Fruit fly (Drosophila melanogaster): Measurements from ENCODE around the gene Trs20.

The Trs20 gene

dm6 chr3L:16100059-16100458 lies 31.4 kb downstream of the Trs20 start, which contains the start of gene IleRS-m:
TSS of gene IleRS-m (plus strand) at chr3L:16100280.
- no peak for TF ChIP-seq CG32264 (GFP tag; optimal IDR thresholded peaks at IDR 0.05)
- no peak for TF ChIP-seq woc (GFP tag; optimal IDR thresholded peaks at IDR 0.05)
- no peak for TF ChIP-seq CG9705 (GFP tag; optimal IDR thresholded peaks at IDR 0.05)
- TF ChIP-seq HLH106 (tag; optimal IDR thresholded peaks at IDR 0.05): no peak
- no peak for TF ChIP-seq brk (GFP tag; optimal IDR thresholded peaks at IDR 0.05)
- peak; percentile 51 for TF ChIP-seq Myc (optimal IDR thresholded peaks at IDR 0.05)

dm6 chr3L:16097393-16097884 lies 34.0 kb downstream of the Trs20 start, which contains the start of the genes CG13074 and ATPsynbetaL:
TSS of gene CG13074 (minus strand) at chr3L:16097493.
TSS of gene ATPsynbetaL (plus strand) at chr3L:16097834.
- no peak for TF ChIP-seq foxo (GFP tag; optimal IDR thresholded peaks at IDR 0.05)
- no peak for TF ChIP-seq Hnf4 (GFP tag; optimal IDR thresholded peaks at IDR 0.05)
- no peak for TF ChIP-seq lola (GFP tag; optimal IDR thresholded peaks at IDR 0.05)
- TF ChIP-seq CG32264 (GFP tag; optimal IDR thresholded peaks at IDR 0.05): no peak
- TF ChIP-seq fru (GFP tag; optimal IDR thresholded peaks at IDR 0.05): no peak
- no peak for TF ChIP-seq brk (GFP tag; optimal IDR thresholded peaks at IDR 0.05)
- no peak for TF ChIP-seq N (GFP tag; optimal IDR thresholded peaks at IDR 0.05)
- TF ChIP-seq dl (GFP tag; optimal IDR thresholded peaks at IDR 0.05; ENCODE audit: insufficient read depth in 1 of 2, partially characterized antibody in 2 of 2): no peak
- TF ChIP-seq jim (GFP tag; optimal IDR thresholded peaks at IDR 0.05): no peak
- TF ChIP-seq CG9705 (GFP tag; optimal IDR thresholded peaks at IDR 0.05): no peak
- TF ChIP-seq CrebA (GFP tag; optimal IDR thresholded peaks at IDR 0.05; ENCODE audit: borderline replicate concordance): no peak
- no peak for TF ChIP-seq Abd-B (GFP tag; optimal IDR thresholded peaks at IDR 0.05)
- TF ChIP-seq Hr83 (GFP tag; optimal IDR thresholded peaks at IDR 0.05; ENCODE audit: poor library complexity, severe bottlenecking): no peak
- TF ChIP-seq sage (GFP tag; optimal IDR thresholded peaks at IDR 0.05): no peak
- no peak for TF ChIP-seq br (GFP tag; optimal IDR thresholded peaks at IDR 0.05)
- no peak for TF ChIP-seq pan (optimal IDR thresholded peaks at IDR 0.05)
- TF ChIP-seq Dfd (GFP tag; optimal IDR thresholded peaks at IDR 0.05): no peak
- no peak for TF ChIP-seq Rel (GFP tag; optimal IDR thresholded peaks at IDR 0.05)
- no peak for TF ChIP-seq Rel (tag; optimal IDR thresholded peaks at IDR 0.05)
- TF ChIP-seq dmrt93B (GFP tag; optimal IDR thresholded peaks at IDR 0.05): no peak

dm6 chr3L:16090330-16090803 lies 41.1 kb downstream of the Trs20 start, which contains the start of the genes CG5235 and ClC-c:
TSS of gene CG5235 (minus strand) at chr3L:16090392.
TSS of gene ClC-c (plus strand) at chr3L:16090454.
- TF ChIP-seq rgr (GFP tag; optimal IDR thresholded peaks at IDR 0.05) (peak; percentile 14), h (GFP tag; optimal IDR thresholded peaks at IDR 0.05) (no peak), ey (GFP tag; optimal IDR thresholded peaks at IDR 0.05) (no peak), pan (optimal IDR thresholded peaks at IDR 0.05) (no peak), Myc (optimal IDR thresholded peaks at IDR 0.05) (no peak), foxo (GFP tag; optimal IDR thresholded peaks at IDR 0.05) (no peak), fru (GFP tag; optimal IDR thresholded peaks at IDR 0.05) (peak; percentile 63), GATAd (GFP tag; optimal IDR thresholded peaks at IDR 0.05) (no peak), Sp1 (GFP tag; optimal IDR thresholded peaks at IDR 0.05) (no peak), Rel (GFP tag; optimal IDR thresholded peaks at IDR 0.05) (no peak), Rel (tag; optimal IDR thresholded peaks at IDR 0.05) (peak; percentile 65), Hr78 (GFP tag; optimal IDR thresholded peaks at IDR 0.05) (no peak)

dm6 chr3L:16087323-16087816 lies 44.1 kb downstream of the Trs20 start, which contains the start of gene Tasp1:
TSS of gene Tasp1 (minus strand) at chr3L:16087525.
- peak; percentile 17 for TF ChIP-seq sv (GFP tag; optimal IDR thresholded peaks at IDR 0.05)
- peak; percentile 1 for TF ChIP-seq HLH106 (tag; optimal IDR thresholded peaks at IDR 0.05)
- no peak for TF ChIP-seq GATAd (GFP tag; optimal IDR thresholded peaks at IDR 0.05)
- TF ChIP-seq foxo (GFP tag; optimal IDR thresholded peaks at IDR 0.05): peak in 1 of 2 experiments; percentile 50
- no peak for TF ChIP-seq Hr83 (GFP tag; optimal IDR thresholded peaks at IDR 0.05; ENCODE audit: poor library complexity, severe bottlenecking)
- no peak for TF ChIP-seq ey (GFP tag; optimal IDR thresholded peaks at IDR 0.05)
- TF ChIP-seq Mio (GFP tag; optimal IDR thresholded peaks at IDR 0.05): no peak
- TF ChIP-seq Hnf4 (GFP tag; optimal IDR thresholded peaks at IDR 0.05): peak; percentile 7

DNA sequence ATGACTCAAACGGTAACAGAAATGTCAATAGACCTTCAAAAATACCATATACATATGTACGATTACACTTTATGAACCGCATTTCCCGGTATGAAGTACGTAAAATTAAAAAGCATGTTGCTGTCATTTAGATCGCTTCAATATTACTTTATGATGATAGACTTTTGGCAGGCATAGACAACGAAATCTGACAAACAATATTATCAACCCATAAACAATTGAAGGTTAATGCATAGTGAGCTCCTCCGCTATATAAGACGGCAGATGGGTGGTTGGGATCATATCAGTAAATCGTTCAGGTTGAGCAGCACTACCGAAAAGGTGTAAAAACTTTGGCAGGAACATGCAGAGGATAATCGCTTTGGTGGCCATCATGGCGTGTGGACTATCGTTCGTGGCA lies 47.7 kb downstream of the Trs20 start, which contains the start of gene CG13075:
CG13075 (plus strand) TSS at position 301 of the 400 bp plus-strand sequence.
- TF ChIP-seq CG9705 (GFP tag; optimal IDR thresholded peaks at IDR 0.05) (no peak), Abd-B (GFP tag; optimal IDR thresholded peaks at IDR 0.05) (no peak), woc (GFP tag; optimal IDR thresholded peaks at IDR 0.05) (no peak), CrebA (GFP tag; optimal IDR thresholded peaks at IDR 0.05; ENCODE audit: borderline replicate concordance) (no peak), dmrt93B (GFP tag; optimal IDR thresholded peaks at IDR 0.05) (no peak), Sp1 (GFP tag; optimal IDR thresholded peaks at IDR 0.05) (no peak), sage (GFP tag; optimal IDR thresholded peaks at IDR 0.05) (no peak), jim (GFP tag; optimal IDR thresholded peaks at IDR 0.05) (no peak), N (GFP tag; optimal IDR thresholded peaks at IDR 0.05) (no peak), brk (GFP tag; optimal IDR thresholded peaks at IDR 0.05) (no peak), dsf (GFP tag; optimal IDR thresholded peaks at IDR 0.05; ENCODE audit: borderline replicate concordance) (no peak), Dfd (GFP tag; optimal IDR thresholded peaks at IDR 0.05) (no peak)

Data from whole organism, wandering third instar larva.